Fruit fly (Drosophila melanogaster): ENCODE results near the gene Obp8a.

The Obp8a gene

DNA sequence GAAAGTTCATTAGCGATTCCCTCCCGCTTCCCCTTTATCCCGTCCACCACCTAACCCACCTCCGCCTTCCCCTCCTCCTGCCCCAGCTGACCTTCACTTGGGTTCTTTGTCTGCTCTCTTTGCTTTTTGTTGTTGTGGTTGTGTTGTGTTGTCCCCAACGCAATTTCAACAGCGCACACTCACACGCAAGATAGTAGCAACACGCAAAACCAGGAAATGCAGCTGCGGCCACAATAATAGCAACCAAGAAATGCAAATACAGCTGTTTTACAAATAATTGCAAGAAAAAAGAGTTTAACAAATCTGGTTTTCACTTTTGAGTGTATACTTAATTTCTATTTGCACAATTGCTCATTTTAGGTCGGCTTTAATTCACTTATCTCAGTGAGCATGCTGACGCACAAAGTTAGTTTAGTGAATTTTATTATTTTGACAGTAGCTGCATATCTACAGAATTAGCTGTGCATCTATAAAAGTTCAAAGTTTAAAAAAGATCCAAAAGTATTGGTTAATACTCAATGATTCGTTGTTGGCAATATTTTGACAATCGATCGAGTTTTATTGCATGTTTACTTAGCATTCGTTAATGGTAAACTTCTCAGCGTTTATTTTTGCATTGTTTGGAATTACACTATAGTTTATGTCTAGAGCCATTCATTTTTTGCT, 36.7 kb downstream of the Obp8a start (continued):
- TF ChIP-seq bsh (GFP tag; optimal IDR thresholded peaks at IDR 0.05) (peak; percentile 1 to 37), zfh1 (GFP tag; IDR thresholded peaks at IDR 0.05) (peak; percentile 55; the same call in 2 of the 3 replicates), dysf (GFP tag; IDR thresholded peaks at IDR 0.05) (0 out of 3 replicates have a peak, but pooled peaks have one; percentile 26), CHES-1-like (GFP tag; optimal IDR thresholded peaks at IDR 0.05) (no peak), CG13123 (GFP tag; optimal IDR thresholded peaks at IDR 0.05) (no peak), sisA (GFP tag; IDR thresholded peaks at IDR 0.05) (0 out of 2 replicates have a peak, but pooled peaks have one; percentile 26), lola (GFP tag; optimal IDR thresholded peaks at IDR 0.05) (peak in 1 of 3 experiments; percentile 5), bcd (GFP tag; optimal IDR thresholded peaks at IDR 0.05) (peak; percentile 24), pum (GFP tag; optimal IDR thresholded peaks at IDR 0.05) (peak; percentile 12)

DNA sequence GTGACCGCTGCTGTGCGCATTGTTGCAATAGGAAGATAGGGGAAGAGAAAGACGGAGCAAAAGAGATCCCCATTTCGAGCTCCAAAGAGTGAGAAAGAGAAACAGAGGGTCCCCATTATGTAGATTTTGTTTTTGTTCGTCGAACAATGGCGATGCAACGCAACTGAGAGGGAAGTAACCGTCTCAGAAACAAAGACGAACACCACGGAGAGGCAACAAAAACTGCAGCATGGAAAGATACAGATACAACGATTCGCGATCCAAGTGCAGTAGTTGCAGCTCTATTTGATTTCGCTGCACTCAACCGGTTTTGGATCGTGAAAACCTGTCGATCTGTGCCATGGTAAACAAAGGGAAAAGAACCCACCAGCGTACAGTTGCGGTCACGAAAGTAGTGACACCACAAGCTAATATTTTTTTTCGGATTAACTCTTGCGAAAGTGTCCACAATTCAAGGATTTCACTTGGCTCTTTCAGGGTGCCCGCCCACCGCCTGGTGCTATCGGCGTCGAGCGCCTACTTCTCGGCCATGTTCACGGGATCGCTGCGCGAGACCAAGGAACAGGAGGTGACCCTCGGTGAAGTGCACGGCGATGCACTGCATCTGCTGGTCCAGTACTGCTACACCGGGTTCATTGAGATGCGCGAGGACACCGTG, 37.5 kb downstream of the Obp8a start:
- TF ChIP-seq otp (GFP tag; IDR thresholded peaks at IDR 0.05) = 0 out of 3 replicates have a peak, but pooled peaks have one; percentile 12
- 0 out of 2 replicates have a peak, but pooled peaks have one; percentile 17 for TF ChIP-seq CG14441 (GFP tag; IDR thresholded peaks at IDR 0.05)
- 0 out of 2 replicates have a peak, but pooled peaks have one; percentile 16 for TF ChIP-seq dati (GFP tag; IDR thresholded peaks at IDR 0.05)
- TF ChIP-seq ci (GFP tag; IDR thresholded peaks at IDR 0.05) = peak; percentile 63; the same call in 2 of the 3 replicates
- TF ChIP-seq Trl (optimal IDR thresholded peaks at IDR 0.05) = peak in 1 of 2 experiments; percentile 29
- TF ChIP-seq Trl (GFP tag; optimal IDR thresholded peaks at IDR 0.05) = no peak
- TF ChIP-seq her (GFP tag; optimal IDR thresholded peaks at IDR 0.05) = no peak
- peak; percentile 70 for TF ChIP-seq Med (GFP tag)
- no peak for TF ChIP-seq fd96Cb (tag; optimal IDR thresholded peaks at IDR 0.05)
- TF ChIP-seq hkb (optimal IDR thresholded peaks at IDR 0.05) = no peak
- 0 out of 2 replicates have a peak, but pooled peaks have one; percentile 21 for TF ChIP-seq hkb (GFP tag; IDR thresholded peaks at IDR 0.05)
- no peak for TF ChIP-seq CG2875 (GFP tag; optimal IDR thresholded peaks at IDR 0.05)
- TF ChIP-seq corto (GFP tag; optimal IDR thresholded peaks at IDR 0.05) = no peak
- no peak for TF ChIP-seq peb (GFP tag; IDR thresholded peaks at IDR 0.05)
- TF ChIP-seq croc (GFP tag; conservative IDR thresholded peaks at IDR 0.05) = no peak
- TF ChIP-seq nom (GFP tag; optimal IDR thresholded peaks at IDR 0.05) = peak; percentile 54
- no peak for TF ChIP-seq Six4 (GFP tag; optimal IDR thresholded peaks at IDR 0.05)
- no peak for TF ChIP-seq pfk (GFP tag; optimal IDR thresholded peaks at IDR 0.05)
- TF ChIP-seq CG11696 (GFP tag; IDR thresholded peaks at IDR 0.05) = peak; percentile 68
- no peak for TF ChIP-seq fru (optimal IDR thresholded peaks at IDR 0.05)
- peak; percentile 56; the same call in 1 of the 2 replicates for TF ChIP-seq CG5953 (GFP tag; IDR thresholded peaks at IDR 0.05)
- TF ChIP-seq Drgx (GFP tag; IDR thresholded peaks at IDR 0.05) = peak; percentile 65
- 0 out of 2 replicates have a peak, but pooled peaks have one; percentile 12 for TF ChIP-seq ttk (GFP tag; IDR thresholded peaks at IDR 0.05)
- peak; percentile 88 for TF ChIP-seq Ets65A (GFP tag)

DNA sequence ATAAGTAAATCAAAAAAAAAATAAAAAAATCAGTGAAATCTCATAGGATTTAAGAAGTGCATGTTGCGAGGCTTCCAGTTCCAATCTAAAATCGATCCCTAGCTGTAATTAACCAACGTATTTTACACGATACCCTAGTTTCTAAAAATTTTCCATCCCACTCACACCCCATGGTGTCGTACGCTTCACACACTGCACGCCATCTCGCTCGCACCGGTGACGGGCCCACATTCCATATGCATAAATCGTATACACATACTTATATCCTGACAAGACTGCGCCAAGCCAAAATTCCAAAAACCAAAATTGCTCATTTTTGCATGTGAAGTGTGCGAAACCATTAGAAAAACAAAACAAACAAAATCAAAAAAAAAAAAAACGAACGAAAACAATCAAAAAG, 40.3 kb downstream of the Obp8a start:
- TF ChIP-seq salm (tag; optimal IDR thresholded peaks at IDR 0.05) (no peak), CG6689 (GFP tag; IDR thresholded peaks at IDR 0.05) (no peak), CG2120 (GFP tag; optimal IDR thresholded peaks at IDR 0.05) (no peak), ken (GFP tag; IDR thresholded peaks at IDR 0.05) (no peak), CG18476 (GFP tag; optimal IDR thresholded peaks at IDR 0.05) (no peak), row (GFP tag; IDR thresholded peaks at IDR 0.05) (0 out of 3 replicates have a peak, but pooled peaks have one; percentile 15), Med (GFP tag) (no peak), HHEX (GFP tag; optimal IDR thresholded peaks at IDR 0.05) (no peak), vfl (GFP tag; optimal IDR thresholded peaks at IDR 0.05) (no peak), MTF-1 (GFP tag; optimal IDR thresholded peaks at IDR 0.05; ENCODE audit: borderline replicate concordance) (no peak), shn (GFP tag; optimal IDR thresholded peaks at IDR 0.05) (no peak), CG32772 (GFP tag; IDR thresholded peaks at IDR 0.05) (no peak), fd64A (GFP tag; optimal IDR thresholded peaks at IDR 0.05) (no peak), onecut (GFP tag; IDR thresholded peaks at IDR 0.05) (no peak), CG1832 (GFP tag; optimal IDR thresholded peaks at IDR 0.05) (peak; percentile 65), CG30403 (GFP tag; optimal IDR thresholded peaks at IDR 0.05) (no peak), CG12104 (GFP tag; optimal IDR thresholded peaks at IDR 0.05) (no peak), D19B (GFP tag; optimal IDR thresholded peaks at IDR 0.05) (peak; percentile 60)

Measured in whole organism, embryonic.